Worm (Caenorhabditis elegans) whole organism, late embryonic: ENCODE measurements around the gene sri-24.

Experiments used
- F13H6.1 ChIP-seq: sonication (generic microtip); optimal IDR thresholded peaks from 2 replicates; lab custom pipeline; 2016; ENCODE audit warnings: missing genetic modification characterization, missing compliant biosample characterization
- Y22D7AL.16 ChIP-seq: sonication (generic microtip); optimal IDR thresholded peaks from 2 replicates; lab custom pipeline; 2016; ENCODE audit warnings: missing genetic modification characterization, missing compliant biosample characterization
- ama-1 ChIP-seq: fragments of 150-350 bp; optimal IDR thresholded peaks from 2 replicates; lab custom pipeline; 2014
- ceh-18 ChIP-seq: sonication (generic microtip); optimal IDR thresholded peaks from 2 replicates; lab custom pipeline; 2016; ENCODE audit warnings: missing genetic modification characterization, missing compliant biosample characterization
- ceh-19 ChIP-seq: fragments of 200-800 bp; sonication (Bioruptor generic); optimal IDR thresholded peaks from 2 replicates; lab custom pipeline; 2018; ENCODE audit warnings: mild to moderate bottlenecking, missing genetic modification characterization, missing compliant biosample characterization
- ceh-24 ChIP-seq: sonication (generic microtip); optimal IDR thresholded peaks from 2 replicates; lab custom pipeline; 2016; ENCODE audit warnings: mild to moderate bottlenecking, missing genetic modification characterization, missing compliant biosample characterization
- dve-1 ChIP-seq: sonication (generic microtip); optimal IDR thresholded peaks from 2 replicates; lab custom pipeline; 2017; ENCODE audit warnings: antibody characterized with exemption, mild to moderate bottlenecking, missing genetic modification characterization, missing compliant biosample characterization
- elt-2 ChIP-seq: sonication (generic microtip); optimal IDR thresholded peaks from 2 replicates; lab custom pipeline; 2016; ENCODE audit warnings: missing genetic modification reagents, missing genetic modification characterization, missing compliant biosample characterization
- elt-4 ChIP-seq: sonication (generic microtip); optimal IDR thresholded peaks from 2 replicates; lab custom pipeline; 2016; ENCODE audit warnings: missing genetic modification characterization, missing compliant biosample characterization
- nfya-1 ChIP-seq: sonication (generic microtip); optimal IDR thresholded peaks from 2 replicates; lab custom pipeline; 2017; ENCODE audit warnings: missing genetic modification characterization, mild to moderate bottlenecking, missing compliant biosample characterization, antibody characterized with exemption, moderate library complexity
- odd-2 ChIP-seq: sonication (generic microtip); optimal IDR thresholded peaks from 2 replicates; lab custom pipeline; 2017; ENCODE audit warnings: antibody characterized with exemption, mild to moderate bottlenecking, missing genetic modification characterization, missing compliant biosample characterization
- pha-4 ChIP-seq: fragments of 150-350 bp; optimal IDR thresholded peaks from 2 replicates; lab custom pipeline; 2018; ENCODE audit warnings: missing biosample characterization, missing genetic modification reagents, missing genetic modification characterization
- ttx-3 ChIP-seq: sonication (generic microtip); optimal IDR thresholded peaks from 2 replicates; lab custom pipeline; 2016; ENCODE audit warnings: missing genetic modification reagents, missing genetic modification characterization, missing compliant biosample characterization

DNA sequence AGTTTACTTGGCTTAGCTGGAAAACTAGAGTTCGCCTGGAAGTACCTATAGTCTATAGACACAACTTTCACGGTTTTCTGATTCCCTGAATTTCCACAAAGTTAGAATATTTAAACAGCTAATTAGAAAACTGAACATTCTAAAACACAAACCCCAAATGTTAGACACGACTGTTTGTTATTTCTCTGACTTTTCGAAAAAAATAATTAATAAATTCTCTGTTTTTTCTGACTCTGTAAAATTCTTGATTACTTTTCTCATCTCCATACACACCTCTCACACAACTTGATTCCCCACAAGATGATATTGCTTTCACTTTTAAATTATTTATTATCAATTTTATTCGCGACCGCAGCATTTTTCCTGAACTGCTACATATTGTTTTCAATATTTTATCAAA lies 41.6 kb downstream of the sri-24 start, which contains the start of gene srbc-75:
- TF ChIP-seq F13H6.1 (tag; lab: Kevin White, UChicago): no peak
- TF ChIP-seq ceh-19 (GFP tag; lab: Kevin White, UChicago): no peak
- no peak for TF ChIP-seq elt-4 (tag; lab: Kevin White, UChicago)
- no peak for TF ChIP-seq dve-1 (tag; lab: Kevin White, UChicago)
- no peak for TF ChIP-seq pha-4 (tag; lab: Kevin White, UChicago)
- TF ChIP-seq ama-1 (lab: Kevin White, UChicago): no peak
- no peak for TF ChIP-seq odd-2 (tag; lab: Kevin White, UChicago)
- no peak for TF ChIP-seq Y22D7AL.16
- TF ChIP-seq nfya-1 (tag; lab: Kevin White, UChicago): no peak
- no peak for TF ChIP-seq ceh-18 (tag; lab: Kevin White, UChicago)
- TF ChIP-seq elt-2: no peak
- TF ChIP-seq ttx-3: no peak
- TF ChIP-seq ceh-24 (tag; lab: Kevin White, UChicago): no peak
